Fruit fly (Drosophila melanogaster): ENCODE data around the gene CG5890.

The CG5890 gene

DNA sequence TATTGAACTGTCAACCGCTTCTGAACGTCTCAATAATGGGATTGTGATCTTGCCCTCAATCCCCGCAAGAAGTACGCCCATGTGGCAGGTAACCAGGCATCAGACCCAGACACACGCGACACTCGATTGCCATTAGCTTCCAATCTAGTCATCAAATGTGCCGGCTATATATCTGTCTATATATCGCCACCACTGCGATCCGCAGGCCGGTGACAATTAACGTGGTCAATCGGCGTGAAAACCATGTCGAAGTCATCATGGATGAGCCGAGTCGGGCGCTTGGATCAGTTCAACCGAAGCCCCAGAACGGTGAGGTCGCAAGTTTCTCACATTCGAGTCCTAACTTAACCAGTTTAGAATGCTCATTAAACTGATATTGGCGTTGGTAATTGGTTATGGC is 39.6 kb downstream of the CG5890 start, which contains the start of gene Sodq:
TSS of gene Sodq (plus strand) at position 301 of the 400 bp plus-strand sequence.
- TF ChIP-seq ttk (optimal IDR thresholded peaks at IDR 0.05) (no peak), psq (optimal IDR thresholded peaks at IDR 0.05) (no peak), insv (optimal IDR thresholded peaks at IDR 0.05) (no peak), Sin3A (optimal IDR thresholded peaks at IDR 0.05) (no peak), h (optimal IDR thresholded peaks at IDR 0.05) (no peak), Myc (optimal IDR thresholded peaks at IDR 0.05) (no peak)

DNA sequence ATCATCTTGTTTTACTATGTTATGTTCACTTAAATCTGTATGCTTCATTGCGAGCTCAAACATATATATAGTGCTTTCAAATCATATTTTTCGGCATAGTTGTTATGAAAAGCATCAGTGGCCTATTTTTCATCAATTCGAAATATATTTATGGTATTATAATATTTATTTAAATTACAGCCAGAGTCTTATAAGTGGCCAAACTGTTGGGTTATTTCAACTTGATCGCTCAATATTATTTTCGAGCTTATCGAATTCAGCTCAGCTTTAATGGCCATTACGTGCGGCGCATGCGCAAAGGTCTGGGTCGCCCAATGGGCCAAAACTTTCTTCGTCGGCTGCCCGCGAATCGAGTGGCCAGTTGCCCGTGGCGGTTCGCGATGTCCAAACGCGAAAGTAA is 41.2 kb downstream of the CG5890 start, which contains the start of gene Mco3:
TSS of gene Mco3 (plus strand) at position 301 of the 400 bp plus-strand sequence.
- no peak for TF ChIP-seq Sin3A (optimal IDR thresholded peaks at IDR 0.05)
- TF ChIP-seq Myc (optimal IDR thresholded peaks at IDR 0.05): no peak
- no peak for TF ChIP-seq ttk (optimal IDR thresholded peaks at IDR 0.05)
- TF ChIP-seq h (optimal IDR thresholded peaks at IDR 0.05): no peak
- TF ChIP-seq psq (optimal IDR thresholded peaks at IDR 0.05): no peak
- no peak for TF ChIP-seq insv (optimal IDR thresholded peaks at IDR 0.05)

DNA sequence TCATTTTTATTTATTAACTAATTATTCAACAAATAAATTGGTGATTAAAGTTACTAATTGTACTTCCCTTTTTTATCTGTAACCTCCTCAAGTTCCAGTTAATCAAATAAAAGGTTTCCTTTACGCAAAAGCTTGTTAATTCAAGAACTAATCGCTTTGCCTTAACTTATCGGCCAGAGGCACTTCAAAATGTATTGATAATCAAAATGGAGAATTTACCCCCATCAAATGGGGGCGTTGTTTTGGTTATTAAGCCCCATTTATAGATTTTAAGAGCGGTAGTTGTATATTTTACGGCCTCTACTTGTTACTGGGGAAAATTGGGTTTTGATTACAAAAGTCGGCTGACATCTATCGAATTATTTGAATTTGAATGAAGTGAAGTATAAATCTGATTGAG is 43.7 kb downstream of the CG5890 start, which contains the start of gene CG31091:
TSS of gene CG31091 (plus strand) at position 214 of the 400 bp plus-strand sequence.
- TF ChIP-seq insv (optimal IDR thresholded peaks at IDR 0.05) (no peak), Myc (optimal IDR thresholded peaks at IDR 0.05) (no peak), h (optimal IDR thresholded peaks at IDR 0.05) (no peak), psq (optimal IDR thresholded peaks at IDR 0.05) (no peak), ttk (optimal IDR thresholded peaks at IDR 0.05) (no peak), Sin3A (optimal IDR thresholded peaks at IDR 0.05) (no peak)

DNA sequence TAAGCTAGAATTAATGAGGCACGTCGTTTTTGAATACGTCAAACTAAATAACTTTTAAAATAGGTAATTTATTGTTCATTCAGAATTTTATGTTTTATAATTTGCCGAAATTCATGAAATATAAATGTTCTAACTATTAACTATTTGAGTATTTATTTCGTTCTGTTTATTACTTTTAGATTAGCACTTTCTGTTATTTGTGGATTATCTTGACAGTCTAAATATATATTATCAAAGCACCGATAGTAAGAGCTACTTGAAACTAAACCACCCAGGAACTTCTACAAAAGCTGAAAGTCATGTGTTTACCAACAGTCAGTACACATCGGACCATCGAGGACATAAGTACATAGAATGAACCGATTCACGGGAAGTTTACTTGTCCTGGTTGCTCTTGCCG is 46.4 kb downstream of the CG5890 start, which contains the start of gene CG31089:
TSS of gene CG31089 (plus strand) at position 301 of the 400 bp plus-strand sequence.
- no peak for TF ChIP-seq psq (optimal IDR thresholded peaks at IDR 0.05)
- TF ChIP-seq insv (optimal IDR thresholded peaks at IDR 0.05): no peak
- no peak for TF ChIP-seq h (optimal IDR thresholded peaks at IDR 0.05)
- TF ChIP-seq ttk (optimal IDR thresholded peaks at IDR 0.05): no peak
- TF ChIP-seq Myc (optimal IDR thresholded peaks at IDR 0.05): no peak
- no peak for TF ChIP-seq Sin3A (optimal IDR thresholded peaks at IDR 0.05)

DNA sequence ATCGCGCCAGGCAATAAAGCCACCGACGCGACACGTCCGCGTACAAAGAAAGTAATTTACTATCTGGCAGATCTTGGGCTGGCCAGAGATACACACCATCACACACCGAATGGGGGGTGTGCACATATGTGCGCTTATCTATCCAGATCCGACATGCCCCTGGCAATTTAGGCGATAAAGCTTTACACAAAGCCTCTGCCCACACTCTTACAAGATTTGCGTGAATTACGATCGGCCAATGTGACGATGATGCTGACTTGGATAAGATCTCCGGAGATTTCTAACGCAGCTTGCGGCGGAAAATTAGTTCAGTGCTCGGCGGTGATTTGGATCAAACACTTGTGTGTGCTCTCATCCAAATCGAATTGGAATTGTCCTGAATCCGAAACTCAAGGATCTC is 50.8 kb downstream of the CG5890 start, which contains the start of gene kumpel:
TSS of gene kumpel (plus strand) at position 301 of the 400 bp plus-strand sequence.
- TF ChIP-seq h (optimal IDR thresholded peaks at IDR 0.05) (no peak), ttk (optimal IDR thresholded peaks at IDR 0.05) (no peak), psq (optimal IDR thresholded peaks at IDR 0.05) (no peak), insv (optimal IDR thresholded peaks at IDR 0.05) (no peak), Sin3A (optimal IDR thresholded peaks at IDR 0.05) (no peak), Myc (optimal IDR thresholded peaks at IDR 0.05) (no peak)

DNA sequence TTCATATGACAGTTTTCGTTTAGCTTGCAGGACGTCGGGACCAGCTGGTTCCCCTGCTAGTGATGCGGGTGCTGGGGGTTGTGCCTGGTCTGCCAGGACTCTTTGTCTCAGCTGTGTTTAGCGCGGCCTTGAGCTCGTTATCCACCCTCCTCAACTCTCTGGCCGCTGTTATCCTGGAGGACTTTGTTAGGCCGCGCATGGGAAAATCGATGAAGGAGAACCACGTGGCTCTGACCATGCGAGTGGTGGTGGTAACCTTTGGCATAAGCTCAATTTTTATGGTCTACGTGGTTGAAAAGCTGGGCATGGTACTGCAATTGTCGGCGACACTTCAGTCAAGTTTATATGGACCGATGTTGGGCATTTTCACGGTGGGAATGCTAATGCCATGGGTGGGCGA is 64.0 kb downstream of the CG5890 start:
- TF ChIP-seq insv (optimal IDR thresholded peaks at IDR 0.05) (no peak), Myc (optimal IDR thresholded peaks at IDR 0.05) (no peak)
